Worm (Caenorhabditis elegans) whole organism, late embryonic: ENCODE results near the gene nspb-4.

ENCODE experiments used
- T23F11.4 ChIP-seq: fragments of 200-800 bp; sonication (Bioruptor generic); optimal IDR thresholded peaks from 2 replicates; lab custom pipeline; 2018; ENCODE audit warnings: mild to moderate bottlenecking, missing genetic modification characterization, missing compliant biosample characterization
- Y22D7AL.16 ChIP-seq: sonication (generic microtip); optimal IDR thresholded peaks from 2 replicates; lab custom pipeline; 2016; ENCODE audit warnings: missing genetic modification characterization, missing compliant biosample characterization
- ceh-2 ChIP-seq: sonication (generic microtip); optimal IDR thresholded peaks from 2 replicates; lab custom pipeline; 2016; ENCODE audit warnings: missing genotype, missing genetic modification characterization, missing compliant biosample characterization
- ceh-45 ChIP-seq: fragments of 200-800 bp; sonication (Bioruptor generic); IDR thresholded peaks from 2 replicates; pipeline ENCODE4 v1.3.6; 2022; ENCODE audit warnings: missing genetic modification reagents, missing genetic modification characterization, missing compliant biosample characterization
- dmd-4 ChIP-seq: sonication (generic microtip); optimal IDR thresholded peaks from 2 replicates; lab custom pipeline; 2016; ENCODE audit warnings: borderline replicate concordance, missing genetic modification characterization, missing compliant biosample characterization
- elt-2 ChIP-seq: sonication (generic microtip); optimal IDR thresholded peaks from 2 replicates; lab custom pipeline; 2016; ENCODE audit warnings: missing genetic modification reagents, missing genetic modification characterization, missing compliant biosample characterization
- fkh-6 ChIP-seq: sonication (generic microtip); optimal IDR thresholded peaks from 2 replicates; lab custom pipeline; 2016; ENCODE audit warnings: missing genetic modification characterization, missing compliant biosample characterization
- nhr-11 ChIP-seq: fragments of 150-350 bp; optimal IDR thresholded peaks from 2 replicates; lab custom pipeline; 2014; ENCODE audit warnings: missing biosample characterization, missing genetic modification characterization
- pat-9 ChIP-seq: fragments of 200-800 bp; sonication (Bioruptor generic); optimal IDR thresholded peaks from 2 replicates; lab custom pipeline; 2018; ENCODE audit warnings: mild to moderate bottlenecking, missing genetic modification characterization, moderate library complexity, missing compliant biosample characterization
- tbx-2 ChIP-seq: sonication (generic microtip); optimal IDR thresholded peaks from 2 replicates; lab custom pipeline; 2016; ENCODE audit warnings: missing genetic modification characterization, missing compliant biosample characterization

DNA sequence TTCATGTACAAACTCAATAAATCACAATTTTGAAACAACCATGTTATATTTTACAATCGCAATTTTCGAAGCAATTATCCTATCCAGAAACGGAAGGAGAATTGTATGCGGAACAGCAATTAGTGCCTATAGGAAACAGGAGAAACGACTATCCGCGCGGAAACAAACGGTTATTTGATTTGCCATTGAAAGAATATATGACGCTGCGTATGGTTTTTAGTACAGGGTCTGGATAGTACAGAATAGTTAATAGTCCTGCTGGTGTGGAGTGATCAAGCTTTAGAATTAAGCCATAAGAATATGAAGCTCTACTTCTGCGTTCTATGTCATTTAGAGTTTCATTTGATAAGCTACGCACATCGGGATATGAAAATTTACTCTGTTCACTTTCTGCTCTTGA lies 48.9 kb downstream of the nspb-4 start:
- no peak for TF ChIP-seq fkh-6 (tag; lab: Kevin White, UChicago)
- TF ChIP-seq pat-9 = no peak
- no peak for TF ChIP-seq dmd-4
- no peak for TF ChIP-seq tbx-2 (tag; lab: Kevin White, UChicago)
- TF ChIP-seq nhr-11 = no peak
- no peak for TF ChIP-seq ceh-45 (GFP tag; lab: Robert Waterston, UW)
- no peak for TF ChIP-seq elt-2 (tag; lab: Kevin White, UChicago)
- TF ChIP-seq T23F11.4 (GFP tag; lab: Kevin White, UChicago) = no peak
- no peak for TF ChIP-seq ceh-2 (tag; lab: Kevin White, UChicago)
- no peak for TF ChIP-seq Y22D7AL.16 (tag; lab: Kevin White, UChicago)
